Fruit fly (Drosophila melanogaster): ENCODE results near the gene CG32263.

The CG32263 gene

DNA sequence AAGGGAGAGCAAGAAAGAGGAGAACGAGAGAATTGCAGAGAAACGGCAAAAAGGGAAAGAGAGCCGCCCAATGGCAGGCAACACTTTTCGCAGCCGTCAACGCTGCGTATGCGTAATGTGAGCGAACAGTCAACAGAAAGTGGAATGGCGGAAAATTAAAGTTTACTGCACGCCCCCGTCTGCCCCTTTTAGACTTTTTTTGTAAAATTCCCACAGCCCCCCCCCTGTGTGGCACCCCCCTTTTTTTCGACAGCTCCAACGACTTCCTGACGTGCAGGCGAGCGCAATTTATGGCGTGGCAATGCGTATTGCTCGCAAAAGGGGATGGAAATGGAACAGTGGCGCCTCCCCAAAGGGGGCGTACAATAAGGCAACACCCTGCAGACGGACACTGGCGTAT is 47.6 kb downstream of the CG32263 start (continued):
- TF ChIP-seq CG7271 (tag; optimal IDR thresholded peaks at IDR 0.05) = no peak
- 0 out of 2 replicates have a peak, but pooled peaks have one; percentile 6 for TF ChIP-seq slbo (GFP tag; IDR thresholded peaks at IDR 0.05)
- no peak for TF ChIP-seq nmo (GFP tag; optimal IDR thresholded peaks at IDR 0.05)
- TF ChIP-seq Med (GFP tag) = peak; percentile 71
- no peak for TF ChIP-seq tna (GFP tag; IDR thresholded peaks at IDR 0.05; ENCODE audit: partially characterized antibody)

DNA sequence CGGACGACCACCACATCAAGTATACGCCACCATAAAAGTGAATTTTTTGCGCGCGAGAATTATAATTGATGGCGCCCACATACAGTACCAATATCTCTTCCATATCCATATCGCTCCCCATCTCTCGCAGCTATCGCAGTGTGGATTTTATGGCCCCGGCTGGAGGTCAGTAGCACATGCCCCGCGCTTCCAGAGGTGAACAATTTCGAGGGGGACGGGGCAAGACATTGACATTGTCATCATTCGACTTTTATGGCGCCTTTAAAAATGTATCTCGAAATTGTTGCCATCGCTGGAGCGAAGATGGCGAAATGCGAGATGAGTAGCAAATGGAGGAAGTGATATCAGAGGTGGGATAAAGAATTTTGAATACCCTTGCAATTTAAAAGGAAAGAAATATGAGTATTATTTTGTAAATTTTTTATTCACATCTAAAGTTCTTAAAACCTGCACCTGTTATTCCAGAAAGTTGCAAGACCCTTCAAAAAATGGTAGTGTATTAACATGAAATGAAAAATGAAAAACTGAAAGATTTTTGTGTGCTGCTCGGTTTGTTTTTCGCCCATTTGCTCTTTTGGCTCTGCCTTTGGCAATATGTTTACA is 50.4 kb downstream of the CG32263 start:
- no peak for TF ChIP-seq Nf-YA (GFP tag; IDR thresholded peaks at IDR 0.05)
- peak; percentile 77; the same call in 2 of the 3 replicates for TF ChIP-seq so (GFP tag; IDR thresholded peaks at IDR 0.05)
- 0 out of 2 replicates have a peak, but pooled peaks have one; percentile 2 for TF ChIP-seq H2.0 (GFP tag; IDR thresholded peaks at IDR 0.05)
- TF ChIP-seq zfh1 (GFP tag; IDR thresholded peaks at IDR 0.05) = peak; percentile 46; the same call in 1 of the 3 replicates
- TF ChIP-seq fd102C (GFP tag; optimal IDR thresholded peaks at IDR 0.05) = no peak
- TF ChIP-seq pho (GFP tag; optimal IDR thresholded peaks at IDR 0.05) = peak; percentile 38
- TF ChIP-seq eve (GFP tag; optimal IDR thresholded peaks at IDR 0.05) = no peak
- peak; percentile 70 for TF ChIP-seq Dbx (GFP tag; IDR thresholded peaks at IDR 0.05)
- peak; percentile 35 for TF ChIP-seq CG13894 (tag; optimal IDR thresholded peaks at IDR 0.05)
- TF ChIP-seq fd96Cb (tag; optimal IDR thresholded peaks at IDR 0.05) = no peak
- TF ChIP-seq HLHmδ (GFP tag; optimal IDR thresholded peaks at IDR 0.05) = no peak
- TF ChIP-seq Atf-2 (GFP tag; optimal IDR thresholded peaks at IDR 0.05) = no peak
- TF ChIP-seq trem (tag; optimal IDR thresholded peaks at IDR 0.05) = no peak
- TF ChIP-seq exex (tag; optimal IDR thresholded peaks at IDR 0.05) = no peak
- no peak for TF ChIP-seq Usf (GFP tag; optimal IDR thresholded peaks at IDR 0.05)
- peak; percentile 60 for TF ChIP-seq CG2678 (tag; optimal IDR thresholded peaks at IDR 0.05)
- TF ChIP-seq tx (GFP tag; optimal IDR thresholded peaks at IDR 0.05) = no peak
- no peak for TF ChIP-seq gt (GFP tag; IDR thresholded peaks at IDR 0.05)
- no peak for TF ChIP-seq pnt (GFP tag; optimal IDR thresholded peaks at IDR 0.05)
- no peak for TF ChIP-seq Atf3 (GFP tag; optimal IDR thresholded peaks at IDR 0.05)
- no peak for TF ChIP-seq CG14441 (GFP tag; IDR thresholded peaks at IDR 0.05)
- TF ChIP-seq E2f2 (GFP tag; IDR thresholded peaks at IDR 0.05) = no peak
- TF ChIP-seq sens-2 (GFP tag; IDR thresholded peaks at IDR 0.05) = no peak
- TF ChIP-seq D (optimal IDR thresholded peaks at IDR 0.05) = no peak
- TF ChIP-seq D (GFP tag; optimal IDR thresholded peaks at IDR 0.05) = no peak
- no peak for TF ChIP-seq CG1529 (GFP tag; optimal IDR thresholded peaks at IDR 0.05)
- peak; percentile 56 for TF ChIP-seq CoRest (tag; optimal IDR thresholded peaks at IDR 0.05)
- no peak for TF ChIP-seq hb (GFP tag; IDR thresholded peaks at IDR 0.05; ENCODE audit: partially characterized antibody)
- TF ChIP-seq CG8089 (GFP tag; optimal IDR thresholded peaks at IDR 0.05) = no peak
- no peak for TF ChIP-seq CG9817 (tag; optimal IDR thresholded peaks at IDR 0.05)
- TF ChIP-seq Hr78 (GFP tag; optimal IDR thresholded peaks at IDR 0.05) = peak in 1 of 2 experiments; percentile 55
- no peak for TF ChIP-seq ken (GFP tag; IDR thresholded peaks at IDR 0.05)
- TF ChIP-seq slp2 (GFP tag; optimal IDR thresholded peaks at IDR 0.05) = no peak
- TF ChIP-seq HLH54F (GFP tag; optimal IDR thresholded peaks at IDR 0.05) = no peak
- TF ChIP-seq Blimp-1 (GFP tag; optimal IDR thresholded peaks at IDR 0.05) = no peak
- peak; percentile 58 for TF ChIP-seq Abd-B (GFP tag; optimal IDR thresholded peaks at IDR 0.05)
- no peak for TF ChIP-seq Trl (optimal IDR thresholded peaks at IDR 0.05)
- no peak for TF ChIP-seq Trl (GFP tag; optimal IDR thresholded peaks at IDR 0.05)
- peak; percentile 22 for TF ChIP-seq Dek (tag; optimal IDR thresholded peaks at IDR 0.05)
- TF ChIP-seq Nf-YC (tag; optimal IDR thresholded peaks at IDR 0.05) = no peak
- no peak for TF ChIP-seq CG11723 (GFP tag; optimal IDR thresholded peaks at IDR 0.05)
- no peak for TF ChIP-seq odd (GFP tag; optimal IDR thresholded peaks at IDR 0.05)
- no peak for TF ChIP-seq wor (GFP tag; IDR thresholded peaks at IDR 0.05)
- no peak for TF ChIP-seq Doc3 (GFP tag; IDR thresholded peaks at IDR 0.05; ENCODE audit: partially characterized antibody)
- no peak for TF ChIP-seq Six4 (GFP tag; optimal IDR thresholded peaks at IDR 0.05)

Data from whole organism, embryonic.